Worm (Caenorhabditis elegans): ENCODE measurements around the gene col-88.
A peak's percentile ranks its signal among the peaks of the same experiment; 100 is the strongest.

The col-88 gene

DNA sequence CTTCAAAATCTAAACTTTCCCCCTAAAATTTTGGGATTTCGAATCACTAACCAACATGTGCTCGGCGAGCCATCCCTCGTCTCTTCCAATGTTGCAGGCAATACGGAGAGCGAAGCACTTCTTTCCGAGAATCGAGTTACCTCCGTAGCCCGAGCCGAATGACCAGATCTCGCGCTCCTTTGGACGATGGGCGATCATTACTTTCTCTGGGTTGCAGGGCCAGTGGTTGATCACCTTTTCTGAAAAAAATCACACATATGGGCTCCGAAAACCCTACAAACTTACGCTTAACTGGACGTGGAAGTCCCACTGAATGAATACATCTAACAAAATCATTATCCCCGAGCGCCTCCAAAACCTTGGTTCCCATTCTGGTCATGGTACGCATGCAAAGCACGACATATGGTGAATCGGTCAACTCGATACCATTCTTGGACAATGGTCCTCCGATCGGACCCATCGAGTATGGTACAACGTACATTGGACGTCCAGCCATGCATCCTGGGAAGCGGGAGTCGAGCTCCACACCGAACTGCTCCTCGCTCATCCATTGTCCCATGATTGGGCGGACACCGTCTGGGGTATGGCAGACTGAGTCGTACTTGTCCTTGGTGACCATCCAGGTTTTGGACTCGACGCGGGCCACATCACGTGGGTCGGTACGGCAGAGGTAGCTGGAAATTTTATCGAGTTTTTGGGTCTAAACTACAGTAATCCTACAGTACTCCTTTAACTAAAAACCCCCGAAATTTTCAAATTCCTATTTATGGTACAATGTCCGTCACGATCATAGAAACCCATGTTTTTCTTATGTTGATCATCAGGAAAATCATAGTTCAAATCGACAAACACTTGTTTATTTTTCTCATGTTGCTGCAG lies 24.1 kb downstream of the col-88 start (continued):
- TF ChIP-seq nhr-28 (tag; optimal IDR thresholded peaks at IDR 0.05): peak; percentile 7
- TF ChIP-seq fos-1 (tag; optimal IDR thresholded peaks at IDR 0.05): no peak
- TF ChIP-seq ceh-28 (tag; optimal IDR thresholded peaks at IDR 0.05): no peak
- no peak for TF ChIP-seq madf-9 (GFP tag; conservative IDR thresholded peaks at IDR 0.05)
- TF ChIP-seq F26F4.8 (GFP tag; conservative IDR thresholded peaks at IDR 0.05): no peak
- no peak for TF ChIP-seq zag-1 (tag; optimal IDR thresholded peaks at IDR 0.05)
- no peak for TF ChIP-seq sdz-12 (GFP tag; optimal IDR thresholded peaks at IDR 0.05)
- no peak for TF ChIP-seq nhr-111 (GFP tag; optimal IDR thresholded peaks at IDR 0.05)
- TF ChIP-seq hlh-30 (tag; optimal IDR thresholded peaks at IDR 0.05; ENCODE audit: insufficient read depth): no peak
- no peak for TF ChIP-seq ceh-44 (GFP tag; IDR thresholded peaks at IDR 0.05)
- no peak for TF ChIP-seq nhr-48 (tag; optimal IDR thresholded peaks at IDR 0.05)
- no peak for TF ChIP-seq spr-1 (tag; optimal IDR thresholded peaks at IDR 0.05)
- TF ChIP-seq dpl-1 (GFP tag; optimal IDR thresholded peaks at IDR 0.05): no peak
- TF ChIP-seq ZK337.2 (GFP tag; IDR thresholded peaks at IDR 0.05): no peak
- TF ChIP-seq hif-1 (tag; optimal IDR thresholded peaks at IDR 0.05): no peak
- no peak for TF ChIP-seq mep-1 (tag; optimal IDR thresholded peaks at IDR 0.05)
- no peak for TF ChIP-seq dmd-9 (GFP tag; IDR thresholded peaks at IDR 0.05)
- TF ChIP-seq daf-16 (GFP tag; optimal IDR thresholded peaks at IDR 0.05): no peak
- TF ChIP-seq daf-16 (tag; optimal IDR thresholded peaks at IDR 0.05): no peak
- peak; percentile 31; the same call in 1 of the 2 replicates for TF ChIP-seq hmg-1.1 (GFP tag; IDR thresholded peaks at IDR 0.05)
- no peak for TF ChIP-seq F37D6.2 (tag; optimal IDR thresholded peaks at IDR 0.05)
- TF ChIP-seq lsy-2 (tag; optimal IDR thresholded peaks at IDR 0.05): peak in 1 of 2 experiments; percentile 14
- no peak for TF ChIP-seq daf-12 (tag; optimal IDR thresholded peaks at IDR 0.05)
- TF ChIP-seq mes-2 (tag; optimal IDR thresholded peaks at IDR 0.05; ENCODE audit: poor library complexity, severe bottlenecking): no peak
- no peak for TF ChIP-seq ceh-62 (tag; optimal IDR thresholded peaks at IDR 0.05)
- no peak for TF ChIP-seq nhr-41 (GFP tag; IDR thresholded peaks at IDR 0.05)
- TF ChIP-seq zfp-3 (GFP tag; conservative IDR thresholded peaks at IDR 0.05): no peak; the same call in 1 of the 2 replicates
- TF ChIP-seq pqm-1 (tag; optimal IDR thresholded peaks at IDR 0.05): no peak
- peak; percentile 98 for TF ChIP-seq aha-1 (tag)
- no peak for TF ChIP-seq ceh-82 (tag; optimal IDR thresholded peaks at IDR 0.05)
- no peak for TF ChIP-seq zfp-2 (tag; optimal IDR thresholded peaks at IDR 0.05)
- peak; percentile 53; the same call in 1 of the 2 replicates for TF ChIP-seq set-16 (GFP tag; IDR thresholded peaks at IDR 0.05)

- TF ChIP-seq daf-16 (GFP tag; optimal IDR thresholded peaks at IDR 0.05): peak in 1 of 2 experiments; percentile 28
- no peak for TF ChIP-seq daf-16 (tag; optimal IDR thresholded peaks at IDR 0.05)
- peak in 1 of 2 experiments; percentile 49 for TF ChIP-seq unc-62 (GFP tag; optimal IDR thresholded peaks at IDR 0.05 in 1 of 2)
- TF ChIP-seq unc-62 (tag; optimal IDR thresholded peaks at IDR 0.05): no peak
- TF ChIP-seq aha-1 (tag): peak; percentile 46
- TF ChIP-seq ztf-7 (tag; optimal IDR thresholded peaks at IDR 0.05): no peak
- peak; percentile 1 for TF ChIP-seq hlh-30 (tag; optimal IDR thresholded peaks at IDR 0.05; ENCODE audit: insufficient read depth)
- no peak for TF ChIP-seq gei-8 (GFP tag; optimal IDR thresholded peaks at IDR 0.05)
- TF ChIP-seq aly-2 (tag; optimal IDR thresholded peaks at IDR 0.05): no peak
- no peak for TF ChIP-seq cey-2 (tag; optimal IDR thresholded peaks at IDR 0.05; ENCODE audit: borderline replicate concordance, insufficient read depth)
Measured at ce11 chrIII:65626-65937, 24.7 kb downstream of the col-88 start.

DNA sequence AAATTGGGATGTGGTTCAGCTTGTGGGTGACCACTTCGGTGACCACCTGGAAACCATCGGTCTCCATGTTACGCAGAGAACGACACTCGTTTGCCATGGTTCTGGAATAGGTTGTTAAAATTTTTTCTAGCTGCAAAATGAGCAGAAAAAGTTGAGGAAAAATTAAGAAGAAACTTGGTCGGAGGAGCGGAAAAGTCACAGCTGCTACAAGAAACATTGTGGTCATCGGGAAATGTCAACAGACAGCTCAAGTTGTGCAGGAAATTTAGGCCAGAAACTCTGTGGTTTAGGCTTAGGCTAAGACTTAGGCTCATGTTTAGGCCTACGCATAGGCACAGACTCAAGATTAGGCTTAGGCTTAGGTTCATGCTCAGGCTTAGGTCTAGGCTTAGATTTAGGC lies 25.3 kb downstream of the col-88 start, which contains the start of gene pck-1:
Gene pck-1, minus strand, starts transcription at position 101 of the 400 bp plus-strand sequence.
- TF ChIP-seq zfp-2 (tag; optimal IDR thresholded peaks at IDR 0.05) (no peak), fkh-10 (GFP tag; optimal IDR thresholded peaks at IDR 0.05) (no peak), dpl-1 (GFP tag; optimal IDR thresholded peaks at IDR 0.05) (no peak), zip-11 (GFP tag; IDR thresholded peaks at IDR 0.05) (no peak), nhr-28 (tag; optimal IDR thresholded peaks at IDR 0.05) (peak; percentile 34), F10B5.3 (tag; optimal IDR thresholded peaks at IDR 0.05) (no peak), mep-1 (tag; optimal IDR thresholded peaks at IDR 0.05) (no peak), nhr-48 (tag; optimal IDR thresholded peaks at IDR 0.05) (no peak), R02D3.7 (tag; optimal IDR thresholded peaks at IDR 0.05) (no peak), ctbp-1 (GFP tag; IDR thresholded peaks at IDR 0.05) (no peak), cey-2 (tag; optimal IDR thresholded peaks at IDR 0.05; ENCODE audit: borderline replicate concordance, insufficient read depth) (no peak), php-3 (GFP tag; IDR thresholded peaks at IDR 0.05) (no peak), nhr-42 (GFP tag; IDR thresholded peaks at IDR 0.05) (no peak), gei-8 (GFP tag; optimal IDR thresholded peaks at IDR 0.05) (no peak), Y48G9A.11 (GFP tag; IDR thresholded peaks at IDR 0.05) (no peak), lir-3 (tag; optimal IDR thresholded peaks at IDR 0.05) (no peak), ama-1 (optimal IDR thresholded peaks at IDR 0.05) (peak; percentile 15), aly-2 (tag; optimal IDR thresholded peaks at IDR 0.05) (no peak)

Data from whole organism, L4 larva.